Fruit fly (Drosophila melanogaster) whole organism, wandering third instar larva: ENCODE measurements around the gene Cpr35B.

Experiments
- Abd-B ChIP-seq: fragments of >200 bp; optimal IDR thresholded peaks from 2 replicates; lab custom pipeline; 2017; ENCODE audit warnings: missing biosample characterization, missing genetic modification characterization
- CG32264 ChIP-seq: fragments of 200-800 bp; sonication (Bioruptor generic); optimal IDR thresholded peaks from 2 replicates; lab custom pipeline; 2016; ENCODE audit warnings: missing biosample characterization, missing genetic modification characterization
- CG9705 ChIP-seq: fragments of 200-800 bp; sonication (Bioruptor generic); optimal IDR thresholded peaks from 2 replicates; lab custom pipeline; 2018; ENCODE audit warnings: missing biosample characterization, mild to moderate bottlenecking, missing genetic modification characterization
- CrebA ChIP-seq: fragments of 200-800 bp; sonication (Bioruptor generic); optimal IDR thresholded peaks from 2 replicates; lab custom pipeline; 2016; ENCODE audit warnings: missing biosample characterization, mild to moderate bottlenecking, missing genetic modification characterization, borderline replicate concordance
- Dfd ChIP-seq: fragments of >200 bp; optimal IDR thresholded peaks from 2 replicates; lab custom pipeline; 2017; ENCODE audit warnings: missing biosample characterization, missing genetic modification characterization
- Dif ChIP-seq: fragments of 200-275, 200-300 bp; sonication (Bioruptor generic); optimal IDR thresholded peaks from 2 replicates; lab custom pipeline; 2018; ENCODE audit warnings: missing biosample characterization, missing genetic modification characterization; ENCODE audit not compliant: partially characterized antibody
- GATAd ChIP-seq: sonication (Bioruptor generic); optimal IDR thresholded peaks from 2 replicates; lab custom pipeline; 2016; ENCODE audit warnings: missing biosample characterization, missing genetic modification characterization
- Hr83 ChIP-seq: fragments of 200-300 bp; sonication (Bioruptor generic); optimal IDR thresholded peaks from 2 replicates; lab custom pipeline; 2016; ENCODE audit warnings: missing biosample characterization, mild to moderate bottlenecking, missing genetic modification characterization, moderate library complexity; ENCODE audit not compliant: poor library complexity, severe bottlenecking
- Jra ChIP-seq: sonication (Bioruptor generic); optimal IDR thresholded peaks from 2 replicates; lab custom pipeline; 2016; ENCODE audit warnings: missing biosample characterization, missing genetic modification characterization
- Mio ChIP-seq: sonication (Bioruptor generic); optimal IDR thresholded peaks from 2 replicates; lab custom pipeline; 2016; ENCODE audit warnings: missing biosample characterization, missing genetic modification characterization
- Myc ChIP-seq: fragments of >200 bp; optimal IDR thresholded peaks from 2 replicates; lab custom pipeline; 2017
- N ChIP-seq: fragments of >200 bp; optimal IDR thresholded peaks from 2 replicates; lab custom pipeline; 2018; ENCODE audit warnings: missing biosample characterization, missing external identifiers, missing genetic modification characterization
- OdsH ChIP-seq: fragments of 200-800 bp; sonication (Bioruptor generic); optimal IDR thresholded peaks from 2 replicates; lab custom pipeline; 2016; ENCODE audit warnings: missing biosample characterization, mild to moderate bottlenecking, missing genetic modification characterization
- Rel ChIP-seq, 2 experiments: fragments of 200-800 bp; sonication (Bioruptor generic) in 1 of 2; optimal IDR thresholded peaks; 2 replicates in 1 of 2; 3 replicates in 1 of 2; lab custom pipeline; 2016 to 2019; ENCODE audit warnings: mild to moderate bottlenecking in 2 of 2, missing biosample characterization in 2 of 2, missing genetic modification characterization in 2 of 2, moderate library complexity in 1 of 2
- Sp1 ChIP-seq: fragments of 200-800 bp; sonication (Bioruptor generic); optimal IDR thresholded peaks from 3 replicates; lab custom pipeline; 2019; ENCODE audit warnings: missing biosample characterization, mild to moderate bottlenecking, missing genetic modification characterization, moderate library complexity
- Vsx2 ChIP-seq: fragments of 200-300, 225-300 bp; sonication (Bioruptor generic); optimal IDR thresholded peaks from 2 replicates; lab custom pipeline; 2018; ENCODE audit warnings: missing biosample characterization, missing genetic modification characterization; ENCODE audit not compliant: partially characterized antibody
- br ChIP-seq: fragments of 200-800 bp; sonication (Bioruptor generic); optimal IDR thresholded peaks from 2 replicates; lab custom pipeline; 2016; ENCODE audit warnings: missing biosample characterization, missing genetic modification characterization
- brk ChIP-seq: fragments of 200-800 bp; sonication (Bioruptor generic); optimal IDR thresholded peaks from 2 replicates; lab custom pipeline; 2016; ENCODE audit warnings: missing biosample characterization, mild to moderate bottlenecking, missing genetic modification characterization
- dl ChIP-seq, 2 experiments: fragments of 175-275, 200-275 bp in 1 of 2; fragments of 200-275 bp in 1 of 2; sonication (Bioruptor generic); optimal IDR thresholded peaks; lab custom pipeline; 2018; ENCODE audit warnings: mild to moderate bottlenecking in 2 of 2, missing biosample characterization in 2 of 2, missing genetic modification characterization in 2 of 2, moderate library complexity in 2 of 2; ENCODE audit not compliant: partially characterized antibody in 2 of 2, insufficient read depth in 1 of 2
- dmrt93B ChIP-seq: fragments of 200-800 bp; sonication (Bioruptor generic); optimal IDR thresholded peaks from 2 replicates; lab custom pipeline; 2018; ENCODE audit warnings: missing biosample characterization, mild to moderate bottlenecking, missing genetic modification characterization
- ey ChIP-seq: fragments of 200-800 bp; sonication (Bioruptor generic); optimal IDR thresholded peaks from 2 replicates; lab custom pipeline; 2016; ENCODE audit warnings: missing biosample characterization, missing genetic modification characterization
- foxo ChIP-seq, 2 experiments: fragments of 200-800 bp; sonication (Bioruptor generic); optimal IDR thresholded peaks; 2 replicates in 1 of 2; 3 replicates in 1 of 2; lab custom pipeline; 2016 to 2017; ENCODE audit warnings: missing biosample characterization in 2 of 2, missing genetic modification characterization in 2 of 2
- fru ChIP-seq: fragments of 200-800 bp; sonication (Bioruptor generic); optimal IDR thresholded peaks from 3 replicates; lab custom pipeline; 2016; ENCODE audit warnings: missing biosample characterization, mild to moderate bottlenecking, missing genetic modification characterization
- h ChIP-seq: fragments of 200-800 bp; sonication (Bioruptor generic); optimal IDR thresholded peaks from 3 replicates; lab custom pipeline; 2016; ENCODE audit warnings: missing biosample characterization, mild to moderate bottlenecking, missing genetic modification characterization
- lola ChIP-seq: fragments of >200 bp; optimal IDR thresholded peaks from 2 replicates; lab custom pipeline; 2017; ENCODE audit warnings: missing biosample characterization, missing genetic modification characterization
- pan ChIP-seq: fragments of >200 bp; optimal IDR thresholded peaks from 2 replicates; lab custom pipeline; 2017
- psq ChIP-seq: fragments of 200-800 bp; sonication (Bioruptor generic); optimal IDR thresholded peaks from 3 replicates; lab custom pipeline; 2017; ENCODE audit warnings: missing biosample characterization, mild to moderate bottlenecking, missing genetic modification characterization, moderate library complexity
- rgr ChIP-seq: fragments of 200-800 bp; sonication (Bioruptor generic); optimal IDR thresholded peaks from 3 replicates; lab custom pipeline; 2016; ENCODE audit warnings: missing biosample characterization, mild to moderate bottlenecking, missing genetic modification characterization
- sv ChIP-seq: fragments of 200-800 bp; sonication (Bioruptor generic); optimal IDR thresholded peaks from 3 replicates; lab custom pipeline; 2016; ENCODE audit warnings: missing biosample characterization, missing genetic modification characterization
- tai ChIP-seq: sonication (Bioruptor generic); optimal IDR thresholded peaks from 2 replicates; lab custom pipeline; 2016; ENCODE audit warnings: missing biosample characterization, missing genetic modification characterization
- woc ChIP-seq: sonication (Bioruptor generic); optimal IDR thresholded peaks from 2 replicates; lab custom pipeline; 2016; ENCODE audit warnings: missing biosample characterization, mild to moderate bottlenecking, missing genetic modification characterization

The Cpr35B gene

DNA sequence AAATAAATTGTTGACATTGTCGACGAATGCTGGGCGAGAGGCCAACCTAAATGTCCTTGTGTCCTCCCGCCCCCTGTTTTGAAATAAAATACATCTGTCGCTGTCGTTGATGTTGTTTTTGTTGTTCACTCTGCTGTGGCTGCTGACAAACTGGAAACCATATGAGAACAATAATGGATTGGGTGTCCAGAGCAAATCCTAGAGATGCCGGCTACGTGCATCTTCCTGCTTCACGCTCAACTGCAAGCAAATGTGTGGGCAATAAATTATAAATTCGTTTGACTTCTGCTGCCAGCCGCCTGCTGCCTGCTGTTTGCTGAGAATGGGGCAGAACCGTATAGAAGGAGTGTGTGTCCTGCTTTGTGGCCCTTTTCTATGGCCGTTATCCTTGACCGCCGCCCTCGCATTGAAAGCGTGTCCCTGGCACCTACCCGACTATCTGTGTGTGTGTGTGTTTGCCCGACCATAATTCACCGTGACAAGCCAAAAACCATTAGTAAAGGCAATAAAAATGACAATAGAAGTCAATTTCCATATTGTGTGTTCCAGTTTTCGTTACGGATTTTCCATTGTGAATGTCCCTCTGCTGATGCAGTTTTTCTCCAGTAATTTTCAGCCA lies 18.8 kb upstream of the Cpr35B start:
- TF ChIP-seq GATAd: no peak
- no peak for TF ChIP-seq fru
- no peak for TF ChIP-seq CrebA
- TF ChIP-seq Sp1 (GFP tag; lab: Kevin White, UChicago): no peak
- TF ChIP-seq tai (GFP tag; lab: Kevin White, UChicago): no peak
- no peak for TF ChIP-seq ey (GFP tag; lab: Kevin White, UChicago)
- no peak for TF ChIP-seq Vsx2 (GFP tag; lab: Kevin White, UChicago)
- no peak for TF ChIP-seq Dfd (GFP tag; lab: Kevin White, UChicago)
- no peak for TF ChIP-seq rgr (GFP tag; lab: Kevin White, UChicago)
- TF ChIP-seq N (GFP tag; lab: Kevin White, UChicago): no peak
- TF ChIP-seq brk: no peak
- no peak for TF ChIP-seq OdsH (GFP tag; lab: Kevin White, UChicago)
- no peak for TF ChIP-seq woc
- no peak for TF ChIP-seq dmrt93B (GFP tag; lab: Kevin White, UChicago)
- TF ChIP-seq h (GFP tag; lab: Kevin White, UChicago): no peak
- TF ChIP-seq psq: no peak
- TF ChIP-seq Jra (GFP tag; lab: Kevin White, UChicago): no peak
- TF ChIP-seq br (GFP tag; lab: Kevin White, UChicago): no peak
- TF ChIP-seq dl (GFP tag; optimal IDR thresholded peaks at IDR 0.05; lab: Kevin White, UChicago; ENCODE audit: insufficient read depth in 1 of 2, partially characterized antibody in 2 of 2): no peak
- TF ChIP-seq Mio (GFP tag; lab: Kevin White, UChicago): no peak

DNA sequence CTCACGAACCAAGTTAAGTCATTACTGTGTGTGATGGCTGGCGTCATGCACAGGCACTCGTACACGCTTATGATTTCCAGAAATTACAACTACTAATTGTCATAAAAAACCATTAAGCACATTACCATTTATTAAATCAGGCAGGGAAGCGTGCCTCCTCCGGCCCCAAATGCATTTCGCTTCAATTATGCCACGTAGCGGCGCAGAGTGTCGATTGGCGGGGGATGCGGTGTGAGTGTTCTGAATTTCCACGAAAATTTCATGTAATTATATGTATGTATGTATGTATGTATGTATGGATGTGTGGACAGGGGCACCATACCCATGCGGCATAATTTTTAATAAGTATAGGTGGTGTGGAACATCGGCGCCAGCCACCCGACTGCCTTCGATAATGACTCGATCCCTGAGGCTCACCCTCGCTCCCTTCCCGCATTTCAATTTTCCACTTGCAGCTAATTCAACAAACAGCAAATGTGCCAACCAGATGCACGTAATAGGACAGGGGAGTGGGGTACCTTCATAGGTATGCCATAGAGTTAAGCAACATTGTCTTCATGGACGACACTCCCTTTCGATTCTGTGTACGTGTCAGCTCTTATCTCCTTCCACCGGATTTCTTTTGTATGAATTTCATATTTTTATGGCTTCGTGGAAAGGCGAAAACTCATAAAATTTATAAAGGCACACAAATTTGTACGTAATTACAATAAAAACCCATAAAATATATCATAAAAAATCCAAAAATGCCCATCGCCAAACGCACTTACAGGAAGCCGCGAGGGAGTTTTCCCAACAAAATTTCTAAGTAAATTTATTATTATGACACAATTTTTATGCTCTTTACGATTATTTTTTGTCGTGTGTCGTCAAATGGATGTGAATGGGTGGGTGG lies 17.4 kb upstream of the Cpr35B start:
- TF ChIP-seq dmrt93B (GFP tag; lab: Kevin White, UChicago) (no peak), OdsH (GFP tag; lab: Kevin White, UChicago) (no peak), pan (lab: Kevin White, UChicago) (no peak), Dfd (GFP tag; lab: Kevin White, UChicago) (no peak), Abd-B (no peak), ey (GFP tag; lab: Kevin White, UChicago) (no peak), woc (no peak), CG9705 (GFP tag; lab: Kevin White, UChicago) (no peak), psq (no peak), Sp1 (GFP tag; lab: Kevin White, UChicago) (no peak), Rel (GFP tag; optimal IDR thresholded peaks at IDR 0.05; lab: Kevin White, UChicago) (no peak), Rel (tag; optimal IDR thresholded peaks at IDR 0.05; lab: Kevin White, UChicago) (no peak)

DNA sequence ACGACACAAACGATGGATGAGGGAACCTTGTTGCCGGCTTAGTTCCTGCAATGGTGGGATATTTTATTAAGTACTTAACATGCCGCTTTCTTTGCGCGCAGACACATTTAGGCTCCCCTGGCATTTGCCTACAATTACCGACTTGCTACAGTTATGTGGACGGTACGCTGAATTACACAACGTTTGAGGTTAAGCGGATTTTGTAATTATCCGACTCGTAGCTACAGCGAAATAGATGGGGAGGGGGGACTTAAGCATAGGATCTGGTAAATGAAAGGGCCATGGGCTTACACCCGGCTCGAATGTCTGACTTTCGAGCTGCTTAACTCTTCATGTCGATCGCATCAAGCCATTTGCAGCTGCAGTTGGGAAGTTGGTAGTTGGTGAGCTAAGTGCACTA lies 16.3 kb upstream of the Cpr35B start:
- no peak for TF ChIP-seq Myc (lab: Kevin White, UChicago)
- no peak for TF ChIP-seq brk
- no peak for TF ChIP-seq ey (GFP tag; lab: Kevin White, UChicago)
- no peak for TF ChIP-seq GATAd
- no peak for TF ChIP-seq lola (GFP tag; lab: Kevin White, UChicago)
- no peak for TF ChIP-seq br (GFP tag; lab: Kevin White, UChicago)
- TF ChIP-seq Jra (GFP tag; lab: Kevin White, UChicago): no peak
- TF ChIP-seq Abd-B: no peak
- no peak for TF ChIP-seq Rel (GFP tag; optimal IDR thresholded peaks at IDR 0.05; lab: Kevin White, UChicago)
- TF ChIP-seq Rel (tag; optimal IDR thresholded peaks at IDR 0.05; lab: Kevin White, UChicago): no peak
- TF ChIP-seq CG32264: no peak
- no peak for TF ChIP-seq Hr83 (GFP tag; lab: Kevin White, UChicago)
- no peak for TF ChIP-seq fru
- TF ChIP-seq Dfd (GFP tag; lab: Kevin White, UChicago): no peak
- no peak for TF ChIP-seq foxo (GFP tag; optimal IDR thresholded peaks at IDR 0.05; lab: Kevin White, UChicago)
- TF ChIP-seq sv: no peak
- no peak for TF ChIP-seq dmrt93B (GFP tag; lab: Kevin White, UChicago)
- no peak for TF ChIP-seq tai (GFP tag; lab: Kevin White, UChicago)
- no peak for TF ChIP-seq Dif (GFP tag; lab: Kevin White, UChicago)
- TF ChIP-seq OdsH (GFP tag; lab: Kevin White, UChicago): no peak
